Fruit fly (Drosophila melanogaster): ENCODE measurements around the gene mthl9.

dm6 chr3L:316784-317183 is 15.3 kb downstream of the mthl9 start, which contains the start of gene ddbt:
- no peak for TF ChIP-seq CG11762 (GFP tag; optimal IDR thresholded peaks at IDR 0.05; ENCODE audit: insufficient read depth)
- TF ChIP-seq OdsH (GFP tag; optimal IDR thresholded peaks at IDR 0.05), result no peak
- no peak for TF ChIP-seq acj6 (GFP tag; optimal IDR thresholded peaks at IDR 0.05)
- no peak for TF ChIP-seq Blimp-1 (GFP tag; optimal IDR thresholded peaks at IDR 0.05)
- no peak for TF ChIP-seq spab (GFP tag; optimal IDR thresholded peaks at IDR 0.05)
- TF ChIP-seq ss (GFP tag; optimal IDR thresholded peaks at IDR 0.05), result no peak
- TF ChIP-seq vri (GFP tag; optimal IDR thresholded peaks at IDR 0.05), result no peak
- TF ChIP-seq CG32006 (GFP tag; optimal IDR thresholded peaks at IDR 0.05), result no peak
- TF ChIP-seq fd85E (GFP tag; optimal IDR thresholded peaks at IDR 0.05), result no peak
- no peak for TF ChIP-seq svp (GFP tag)
- no peak for TF ChIP-seq fd59A (GFP tag; optimal IDR thresholded peaks at IDR 0.05)
